Worm (Caenorhabditis elegans) whole organism, mixed stage, embryonic: Measurements from ENCODE around the gene srb-19.

Experiments
- M03D4.4 ChIP-seq: sonication (generic microtip); optimal IDR thresholded peaks from 2 replicates; lab custom pipeline; 2017; ENCODE audit warnings: mild to moderate bottlenecking, missing genetic modification characterization, missing compliant biosample characterization
- bed-3 ChIP-seq: fragments of 200-800 bp; sonication (Bioruptor generic); optimal IDR thresholded peaks from 3 replicates; lab custom pipeline; 2018; ENCODE audit warnings: mild to moderate bottlenecking, missing genetic modification characterization, moderate library complexity, missing compliant biosample characterization
- blmp-1 ChIP-seq: fragments of 150-350 bp; optimal IDR thresholded peaks from 2 replicates; lab custom pipeline; 2014; ENCODE audit warnings: missing biosample characterization, missing genetic modification characterization
- ceh-39 ChIP-seq: fragments of 150-350 bp; optimal IDR thresholded peaks from 2 replicates; lab custom pipeline; 2014; ENCODE audit warnings: missing biosample characterization, missing genetic modification characterization
- ceh-43 ChIP-seq: fragments of 200-800 bp; sonication (Bioruptor generic); optimal IDR thresholded peaks from 2 replicates; lab custom pipeline; 2018; ENCODE audit warnings: mild to moderate bottlenecking, missing genetic modification characterization, moderate library complexity, missing compliant biosample characterization
- ceh-83 ChIP-seq: fragments of 200-800 bp; sonication (Bioruptor generic); optimal IDR thresholded peaks from 2 replicates; lab custom pipeline; 2018; ENCODE audit warnings: mild to moderate bottlenecking, missing genetic modification characterization, missing compliant biosample characterization
- ces-1 ChIP-seq: fragments of 150-350 bp; optimal IDR thresholded peaks from 2 replicates; lab custom pipeline; 2014; ENCODE audit warnings: missing biosample characterization, missing genetic modification reagents, missing genetic modification characterization
- cnd-1 ChIP-seq: fragments of 200-800 bp; sonication (Bioruptor generic); optimal IDR thresholded peaks from 2 replicates; lab custom pipeline; 2018; ENCODE audit warnings: mild to moderate bottlenecking, missing genetic modification characterization, missing compliant biosample characterization
- drap-1 ChIP-seq: fragments of 200-800 bp; sonication (Bioruptor generic); optimal IDR thresholded peaks from 3 replicates; lab custom pipeline; 2018; ENCODE audit warnings: mild to moderate bottlenecking, missing genetic modification characterization, missing compliant biosample characterization
- elt-1 ChIP-seq: sonication (generic microtip); optimal IDR thresholded peaks from 2 replicates; lab custom pipeline; 2017; ENCODE audit warnings: missing genetic modification characterization, mild to moderate bottlenecking, missing compliant biosample characterization, antibody characterized with exemption, moderate library complexity, borderline replicate concordance; ENCODE audit not compliant: insufficient read depth
- elt-3 ChIP-seq: fragments of 150-350 bp; optimal IDR thresholded peaks from 2 replicates; lab custom pipeline; 2014; ENCODE audit warnings: missing biosample characterization, missing genetic modification characterization
- flh-1 ChIP-seq: fragments of 200-800 bp; sonication (Bioruptor generic); optimal IDR thresholded peaks from 2 replicates; lab custom pipeline; 2018; ENCODE audit warnings: mild to moderate bottlenecking, missing genetic modification characterization, moderate library complexity, missing compliant biosample characterization
- hlh-1 ChIP-seq: fragments of 150-350 bp; optimal IDR thresholded peaks from 2 replicates; lab custom pipeline; 2014; ENCODE audit warnings: missing biosample characterization, missing genetic modification reagents, missing genetic modification characterization
- lin-13 ChIP-seq: fragments of 150-350 bp; optimal IDR thresholded peaks from 2 replicates; lab custom pipeline; 2014; ENCODE audit warnings: missing biosample characterization, missing genetic modification characterization
- lsy-2 ChIP-seq: fragments of 150-350 bp; optimal IDR thresholded peaks from 2 replicates; lab custom pipeline; 2014; ENCODE audit warnings: missing biosample characterization, missing genetic modification characterization
- mls-2 ChIP-seq: sonication (generic microtip); optimal IDR thresholded peaks from 2 replicates; lab custom pipeline; 2016; ENCODE audit warnings: mild to moderate bottlenecking, missing genetic modification characterization, moderate library complexity, missing compliant biosample characterization
- nhr-12 ChIP-seq: fragments of 150-350 bp; optimal IDR thresholded peaks from 2 replicates; lab custom pipeline; 2014; ENCODE audit warnings: missing biosample characterization, missing genetic modification characterization
- nhr-2 ChIP-seq: fragments of 150-350 bp; optimal IDR thresholded peaks from 2 replicates; lab custom pipeline; 2014; ENCODE audit warnings: missing biosample characterization, missing genetic modification characterization
- nhr-237 ChIP-seq: fragments of 150-350 bp; optimal IDR thresholded peaks from 2 replicates; lab custom pipeline; 2014; ENCODE audit warnings: missing biosample characterization, missing genetic modification characterization
- nhr-28 ChIP-seq: fragments of 150-350 bp; optimal IDR thresholded peaks from 2 replicates; lab custom pipeline; 2014; ENCODE audit warnings: missing biosample characterization, missing genetic modification characterization
- nhr-76 ChIP-seq: sonication (generic microtip); optimal IDR thresholded peaks from 2 replicates; lab custom pipeline; 2017; ENCODE audit warnings: missing biosample characterization, missing genetic modification characterization
- pha-4 ChIP-seq: fragments of 150-350 bp; optimal IDR thresholded peaks from 2 replicates; lab custom pipeline; 2018; ENCODE audit warnings: missing biosample characterization, missing genetic modification reagents, missing genetic modification characterization
- sem-2 ChIP-seq: fragments of 200-800 bp; sonication (Bioruptor generic); optimal IDR thresholded peaks from 2 replicates; lab custom pipeline; 2018; ENCODE audit warnings: mild to moderate bottlenecking, missing genetic modification characterization, missing compliant biosample characterization
- sptf-1 ChIP-seq: sonication (generic microtip); optimal IDR thresholded peaks from 2 replicates; lab custom pipeline; 2017; ENCODE audit warnings: mild to moderate bottlenecking, missing genetic modification characterization, moderate library complexity, missing compliant biosample characterization
- tbx-8 ChIP-seq: fragments of 200-800 bp; sonication (Bioruptor generic); optimal IDR thresholded peaks from 2 replicates; lab custom pipeline; 2018; ENCODE audit warnings: mild to moderate bottlenecking, missing genetic modification characterization, moderate library complexity, missing compliant biosample characterization
- unc-120 ChIP-seq: sonication (generic microtip); optimal IDR thresholded peaks from 2 replicates; lab custom pipeline; 2017; ENCODE audit warnings: missing genetic modification characterization, missing compliant biosample characterization; ENCODE audit not compliant: poor library complexity, severe bottlenecking
- unc-39 ChIP-seq: fragments of 150-350 bp; optimal IDR thresholded peaks from 2 replicates; lab custom pipeline; 2014; ENCODE audit warnings: missing biosample characterization, missing genetic modification characterization
- unc-62 ChIP-seq: fragments of 150-350 bp; optimal IDR thresholded peaks from 2 replicates; lab custom pipeline; 2014; ENCODE audit warnings: missing biosample characterization, missing genetic modification reagents, missing genetic modification characterization
- zip-8 ChIP-seq: fragments of 150-350 bp; optimal IDR thresholded peaks from 2 replicates; lab custom pipeline; 2014; ENCODE audit warnings: missing biosample characterization, missing genetic modification characterization
- ztf-11 ChIP-seq: fragments of 150-350 bp; optimal IDR thresholded peaks from 2 replicates; lab custom pipeline; 2014; ENCODE audit warnings: missing biosample characterization, missing genetic modification characterization

srb-19 gene

DNA sequence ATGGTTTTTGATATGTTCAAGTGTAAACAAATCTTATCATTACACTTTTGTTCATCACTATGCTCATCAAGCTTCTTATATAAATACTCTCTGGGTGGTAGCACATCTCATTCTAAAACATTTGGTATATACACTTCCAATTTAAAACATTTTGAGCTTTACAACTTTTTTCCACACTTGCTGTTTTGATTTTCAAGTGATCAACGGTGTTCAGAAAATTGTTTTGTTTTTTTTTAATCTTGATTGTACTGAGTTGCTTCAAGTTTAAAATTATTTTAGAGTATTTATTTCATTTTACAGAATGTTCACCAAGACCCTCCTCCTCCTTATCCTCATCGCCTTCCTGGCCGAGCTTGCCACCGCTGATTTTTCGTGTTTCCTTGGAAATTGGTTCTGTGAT, 8.8 kb upstream of the srb-19 start, which contains the start of gene C54F6.5:
TSS of gene C54F6.5 (plus strand) at position 301 of the 400 bp plus-strand sequence.
- TF ChIP-seq nhr-12 (tag; lab: Kevin White, UChicago): no peak
- no peak for TF ChIP-seq sptf-1 (tag; lab: Kevin White, UChicago)
- no peak for TF ChIP-seq unc-39 (tag; lab: Kevin White, UChicago)
- TF ChIP-seq pha-4 (tag; lab: Kevin White, UChicago): no peak
- TF ChIP-seq ceh-43 (GFP tag; lab: Kevin White, UChicago): no peak
- no peak for TF ChIP-seq lin-13 (tag; lab: Kevin White, UChicago)
- no peak for TF ChIP-seq unc-62 (GFP tag; lab: Kevin White, UChicago)
- no peak for TF ChIP-seq zip-8 (tag; lab: Kevin White, UChicago)
- no peak for TF ChIP-seq nhr-2 (tag; lab: Kevin White, UChicago)
- no peak for TF ChIP-seq drap-1 (GFP tag; lab: Kevin White, UChicago)
- no peak for TF ChIP-seq sem-2 (GFP tag; lab: Kevin White, UChicago)

DNA sequence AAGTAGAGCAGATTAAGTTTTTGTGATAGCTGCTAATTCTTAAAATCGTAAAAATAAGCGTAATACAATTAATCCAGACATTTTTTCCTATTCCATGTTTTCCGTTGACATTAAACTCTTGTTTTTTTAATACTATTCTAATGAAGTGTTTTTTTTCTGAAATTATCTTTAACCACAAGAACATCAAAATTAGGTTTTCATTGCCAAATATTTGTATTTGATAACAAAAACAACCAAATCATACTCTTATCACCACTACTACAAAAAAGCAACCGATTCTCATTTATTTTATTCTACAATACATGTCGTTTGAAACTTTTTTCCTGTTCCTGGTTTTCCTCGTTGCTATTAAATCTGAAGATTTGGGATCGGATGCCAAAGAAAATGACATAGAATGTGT, 7.2 kb upstream of the srb-19 start, which contains the start of gene C54F6.17:
TSS of gene C54F6.17 (plus strand) at position 301 of the 400 bp plus-strand sequence.
- TF ChIP-seq bed-3 (GFP tag; lab: Kevin White, UChicago) (no peak), hlh-1 (tag; lab: Kevin White, UChicago) (no peak), ceh-83 (GFP tag; lab: Kevin White, UChicago) (no peak), lsy-2 (no peak), nhr-76 (tag; lab: Kevin White, UChicago) (no peak), ceh-39 (tag; lab: Kevin White, UChicago) (no peak), M03D4.4 (tag; lab: Kevin White, UChicago) (no peak), elt-1 (no peak), pha-4 (tag; lab: Kevin White, UChicago) (no peak), ces-1 (GFP tag; lab: Kevin White, UChicago) (no peak), sem-2 (GFP tag; lab: Kevin White, UChicago) (no peak), unc-62 (GFP tag; lab: Kevin White, UChicago) (no peak), nhr-28 (tag; lab: Kevin White, UChicago) (no peak), drap-1 (GFP tag; lab: Kevin White, UChicago) (no peak)

DNA sequence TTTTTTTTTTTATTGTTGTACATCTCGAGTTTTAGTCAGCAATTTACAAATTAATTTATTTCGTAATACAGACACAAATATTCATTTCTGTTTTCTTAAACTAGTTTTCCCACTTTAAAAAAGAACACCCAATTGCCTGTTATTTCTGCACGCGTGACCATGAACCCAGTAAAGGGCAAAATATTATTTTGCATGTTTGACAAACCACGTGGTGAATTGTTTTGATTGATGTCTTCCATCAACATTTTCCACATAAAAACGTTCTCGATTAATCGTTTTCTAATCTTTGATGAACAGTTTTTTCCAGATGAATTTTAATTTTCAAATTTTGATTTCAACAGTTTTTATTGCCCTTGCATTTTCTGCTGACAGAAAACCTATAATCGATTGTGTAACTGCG, 5.7 kb upstream of the srb-19 start, which contains the start of gene C54F6.18:
TSS of gene C54F6.18 (plus strand) at position 301 of the 400 bp plus-strand sequence.
- TF ChIP-seq ztf-11 (no peak), sptf-1 (tag; lab: Kevin White, UChicago) (no peak), ces-1 (GFP tag; lab: Kevin White, UChicago) (no peak), zip-8 (tag; lab: Kevin White, UChicago) (no peak), ceh-39 (tag; lab: Kevin White, UChicago) (no peak)

DNA sequence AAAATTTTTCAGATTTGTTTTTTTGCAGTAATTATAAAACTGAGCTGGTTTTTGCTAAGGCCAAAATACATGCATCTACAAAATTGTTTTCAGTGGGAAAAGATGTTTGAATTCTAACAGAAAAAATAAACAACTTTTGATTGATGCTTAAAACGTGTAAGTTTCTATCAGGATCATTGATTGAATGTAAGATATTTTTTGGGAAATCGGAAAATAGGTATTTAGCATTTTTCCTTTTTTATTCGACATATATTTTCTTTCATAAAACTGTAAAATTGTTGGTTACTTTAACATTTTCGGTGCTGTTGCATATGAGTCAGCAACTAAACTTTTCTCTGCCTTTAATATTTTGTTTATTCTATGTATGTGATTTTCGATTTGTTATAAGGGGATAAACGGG, 4.5 kb upstream of the srb-19 start, which contains the start of gene C54F6.20:
TSS of gene C54F6.20 (plus strand) at position 301 of the 400 bp plus-strand sequence.
- TF ChIP-seq nhr-237 (tag; lab: Kevin White, UChicago): no peak
- TF ChIP-seq ceh-83 (GFP tag; lab: Kevin White, UChicago): no peak
- TF ChIP-seq nhr-76 (tag; lab: Kevin White, UChicago): no peak
- no peak for TF ChIP-seq blmp-1
- no peak for TF ChIP-seq elt-3 (tag; lab: Kevin White, UChicago)
- no peak for TF ChIP-seq cnd-1
- TF ChIP-seq ztf-11: no peak
- TF ChIP-seq tbx-8 (GFP tag; lab: Kevin White, UChicago): no peak
- TF ChIP-seq sptf-1 (tag; lab: Kevin White, UChicago): no peak
- no peak for TF ChIP-seq nhr-12 (tag; lab: Kevin White, UChicago)
- no peak for TF ChIP-seq ceh-43 (GFP tag; lab: Kevin White, UChicago)
- TF ChIP-seq ces-1 (GFP tag; lab: Kevin White, UChicago): no peak
- TF ChIP-seq elt-1: no peak
- no peak for TF ChIP-seq pha-4 (tag; lab: Kevin White, UChicago)
- TF ChIP-seq unc-120 (tag; lab: Kevin White, UChicago): no peak
- TF ChIP-seq mls-2: no peak
- no peak for TF ChIP-seq lsy-2
- no peak for TF ChIP-seq flh-1

DNA sequence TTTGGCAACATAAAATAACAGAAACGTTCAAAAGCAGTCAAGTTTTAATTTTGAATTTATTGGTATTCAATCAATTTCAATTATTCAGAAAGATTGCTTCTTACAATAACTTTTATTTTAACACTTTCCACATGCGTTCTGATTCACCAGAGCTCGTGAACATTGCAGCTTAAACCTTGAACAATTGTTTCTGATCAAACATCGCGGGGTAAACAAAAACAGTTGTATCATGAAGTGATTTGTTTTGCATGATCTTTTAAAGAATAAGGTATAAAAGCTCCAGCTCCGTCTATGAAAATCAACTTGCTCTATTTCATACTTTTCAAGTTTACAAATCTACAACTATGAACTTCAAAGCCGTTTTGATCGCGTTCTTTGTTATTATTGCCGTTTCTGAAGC, 3.4 kb upstream of the srb-19 start, which contains the start of gene C54F6.6:
TSS of gene C54F6.6 (plus strand) at position 301 of the 400 bp plus-strand sequence.
- TF ChIP-seq ceh-83 (GFP tag; lab: Kevin White, UChicago): no peak
- no peak for TF ChIP-seq ceh-43 (GFP tag; lab: Kevin White, UChicago)
- TF ChIP-seq elt-1: no peak
- TF ChIP-seq sem-2 (GFP tag; lab: Kevin White, UChicago): no peak
